Worm (Caenorhabditis elegans) whole organism, L2 larva: ENCODE data around the gene C08F1.6.
"Not testable (repeated sequence)": the region's sequence is repeated elsewhere in the genome, so short reads cannot be mapped to it uniquely, and the experiment has no call there.

ENCODE experiments used
- F13H6.1 ChIP-seq: sonication (generic microtip); optimal IDR thresholded peaks from 2 replicates; lab custom pipeline; 2016; ENCODE audit warnings: missing genetic modification characterization, missing compliant biosample characterization
- ZK546.5 ChIP-seq: sonication (generic microtip); optimal IDR thresholded peaks from 2 replicates; lab custom pipeline; 2017; ENCODE audit warnings: missing biosample characterization, missing genetic modification characterization
- alr-1 ChIP-seq: fragments of 150-350 bp; optimal IDR thresholded peaks from 2 replicates; lab custom pipeline; 2014; ENCODE audit warnings: missing biosample characterization, missing genetic modification characterization
- blmp-1 ChIP-seq: sonication (generic microtip); optimal IDR thresholded peaks from 2 replicates; lab custom pipeline; 2017; ENCODE audit warnings: missing genetic modification characterization, mild to moderate bottlenecking, missing compliant biosample characterization, antibody characterized with exemption, moderate library complexity; ENCODE audit not compliant: insufficient read depth
- ceh-82 ChIP-seq: fragments of 150-350 bp; optimal IDR thresholded peaks from 2 replicates; lab custom pipeline; 2014; ENCODE audit warnings: missing biosample characterization, missing genetic modification characterization
- dmd-4 ChIP-seq: sonication (generic microtip); optimal IDR thresholded peaks from 2 replicates; lab custom pipeline; 2017; ENCODE audit warnings: missing biosample characterization, missing genetic modification characterization
- elt-3 ChIP-seq: sonication (generic microtip); optimal IDR thresholded peaks from 2 replicates; lab custom pipeline; 2017; ENCODE audit warnings: missing biosample characterization, missing genetic modification characterization
- fos-1 ChIP-seq: fragments of 150-350 bp; optimal IDR thresholded peaks from 2 replicates; lab custom pipeline; 2014; ENCODE audit warnings: missing biosample characterization, missing genetic modification characterization
- gmeb-1 ChIP-seq: fragments of 150-350 bp; optimal IDR thresholded peaks from 2 replicates; lab custom pipeline; 2014; ENCODE audit warnings: missing biosample characterization, missing genetic modification characterization
- lsy-2 ChIP-seq, 2 experiments: fragments of 150-350 bp in 1 of 2; sonication (generic microtip) in 1 of 2; optimal IDR thresholded peaks; 2 replicates each; lab custom pipeline; 2014 to 2017; ENCODE audit warnings: missing biosample characterization in 2 of 2, missing genetic modification characterization in 2 of 2
- mab-5 ChIP-seq: fragments of 150-350 bp; optimal IDR thresholded peaks from 2 replicates; lab custom pipeline; 2014; ENCODE audit warnings: missing biosample characterization, missing genetic modification characterization
- mbf-1 ChIP-seq: sonication (generic microtip); optimal IDR thresholded peaks from 2 replicates; lab custom pipeline; 2017; ENCODE audit warnings: missing biosample characterization, missing genetic modification characterization
- mdl-1 ChIP-seq, 2 experiments: fragments of 150-350 bp in 1 of 2; sonication (generic microtip) in 1 of 2; optimal IDR thresholded peaks; 2 replicates each; lab custom pipeline; 2017; ENCODE audit warnings: missing biosample characterization in 2 of 2, missing genetic modification characterization in 2 of 2
- nhr-10 ChIP-seq: sonication (generic microtip); optimal IDR thresholded peaks from 2 replicates; lab custom pipeline; 2017; ENCODE audit warnings: missing biosample characterization, missing genetic modification characterization
- nhr-129 ChIP-seq: fragments of 150-350 bp; optimal IDR thresholded peaks from 2 replicates; lab custom pipeline; 2014; ENCODE audit warnings: missing biosample characterization, missing genetic modification characterization
- nhr-21 ChIP-seq: fragments of 150-350 bp; optimal IDR thresholded peaks from 2 replicates; lab custom pipeline; 2014; ENCODE audit warnings: missing biosample characterization, missing genetic modification characterization
- nhr-23 ChIP-seq: fragments of 150-350 bp; optimal IDR thresholded peaks from 2 replicates; lab custom pipeline; 2014; ENCODE audit warnings: missing biosample characterization, missing genetic modification reagents, missing genetic modification characterization
- nhr-25 ChIP-seq: fragments of 150-350 bp; sonication (generic microtip); optimal IDR thresholded peaks from 3 replicates; lab custom pipeline; 2014; ENCODE audit warnings: missing biosample characterization, missing genetic modification characterization
- peb-1 ChIP-seq: fragments of 150-350 bp; optimal IDR thresholded peaks from 2 replicates; lab custom pipeline; 2014; ENCODE audit warnings: missing biosample characterization, missing genetic modification characterization
- sem-4 ChIP-seq: fragments of 150-350 bp; optimal IDR thresholded peaks from 2 replicates; lab custom pipeline; 2014; ENCODE audit warnings: missing biosample characterization, missing genetic modification reagents, missing genetic modification characterization
- sma-3 ChIP-seq: sonication (generic microtip); optimal IDR thresholded peaks from 2 replicates; lab custom pipeline; 2016; ENCODE audit warnings: missing genetic modification reagents, missing genetic modification characterization, missing compliant biosample characterization
- snpc-4 ChIP-seq: fragments of 150-350 bp; optimal IDR thresholded peaks from 2 replicates; lab custom pipeline; 2014; ENCODE audit warnings: missing biosample characterization, missing genetic modification characterization
- unc-55 ChIP-seq: fragments of 150-350 bp; sonication (generic microtip); optimal IDR thresholded peaks from 3 replicates; lab custom pipeline; 2014; ENCODE audit warnings: missing biosample characterization, missing genetic modification reagents, missing genetic modification characterization
- unc-62 ChIP-seq: fragments of 150-350 bp; optimal IDR thresholded peaks from 2 replicates; lab custom pipeline; 2014; ENCODE audit warnings: missing biosample characterization, missing genetic modification reagents, missing genetic modification characterization
- zag-1 ChIP-seq: fragments of 150-350 bp; optimal IDR thresholded peaks from 2 replicates; lab custom pipeline; 2014; ENCODE audit warnings: missing biosample characterization, missing genetic modification characterization
- ztf-1 ChIP-seq: fragments of 200-800 bp; sonication (Bioruptor generic); conservative IDR thresholded peaks from 2 replicates; pipeline ENCODE4 v1.3.6; 2022; ENCODE audit warnings: missing genetic modification characterization, missing compliant biosample characterization
- ztf-11 ChIP-seq: sonication (generic microtip); optimal IDR thresholded peaks from 2 replicates; lab custom pipeline; 2017; ENCODE audit warnings: missing biosample characterization, missing genetic modification characterization
- ztf-4 ChIP-seq: fragments of 150-350 bp; optimal IDR thresholded peaks from 2 replicates; lab custom pipeline; 2014; ENCODE audit warnings: missing biosample characterization, missing genetic modification characterization

C08F1.6 gene

ce11 chrII:1786209-1786608 lies 1.8 kb downstream of the C08F1.6 start, which contains the start of gene C08F1.10:
Gene C08F1.10, minus strand, starts transcription at chrII:1786309.
- TF ChIP-seq mdl-1 (tag; optimal IDR thresholded peaks at IDR 0.05; lab: Kevin White, UChicago), result no peak
- no peak for TF ChIP-seq dmd-4 (tag; lab: Kevin White, UChicago)
- TF ChIP-seq F13H6.1, result no peak

- TF ChIP-seq lsy-2 (tag; optimal IDR thresholded peaks at IDR 0.05; lab: Kevin White, UChicago), result no peak
- TF ChIP-seq alr-1, result no peak
- TF ChIP-seq ztf-1 (GFP tag; lab: Robert Waterston, UW), result no peak
- no peak for TF ChIP-seq unc-55
- TF ChIP-seq mbf-1 (tag; lab: Kevin White, UChicago), result no peak
- TF ChIP-seq mdl-1 (tag; optimal IDR thresholded peaks at IDR 0.05; lab: Kevin White, UChicago), result no peak
- TF ChIP-seq nhr-21 (tag; lab: Kevin White, UChicago), result no peak
Observed at ce11 chrII:1784799-1785198, 3.2 kb downstream of the C08F1.6 start, which contains the start of gene C08F1.11. Gene C08F1.11, minus strand, starts transcription at chrII:1784899.

ce11 chrII:1782474-1782873 lies 5.5 kb downstream of the C08F1.6 start, which contains the start of gene math-4:
Gene math-4, minus strand, starts transcription at chrII:1782574.
- TF ChIP-seq snpc-4 (tag; lab: Kevin White, UChicago) (no peak), dmd-4 (tag; lab: Kevin White, UChicago) (no peak), sem-4 (tag; lab: Kevin White, UChicago) (no peak), ztf-1 (GFP tag; lab: Robert Waterston, UW) (no peak), nhr-23 (tag; lab: Kevin White, UChicago) (no peak), peb-1 (tag; lab: Kevin White, UChicago) (no peak), nhr-25 (tag; lab: Kevin White, UChicago) (no peak), ztf-4 (tag; lab: Kevin White, UChicago) (no peak), unc-55 (no peak), sma-3 (GFP tag; lab: Kevin White, UChicago) (no peak)

- not testable (repeated sequence) for TF ChIP-seq ztf-4, ztf-11, ceh-82 (tag; lab: Kevin White, UChicago)
Observed at ce11 chrII:1775234-1775633, 12.8 kb downstream of the C08F1.6 start, which contains the start of gene F36H5.14. Gene F36H5.14, plus strand, starts transcription at chrII:1775534.

- TF ChIP-seq mab-5 (tag; lab: Kevin White, UChicago) (no peak), nhr-21 (tag; lab: Kevin White, UChicago) (no peak), gmeb-1 (tag; lab: Kevin White, UChicago) (no peak), F13H6.1 (no peak), ztf-4 (tag; lab: Kevin White, UChicago) (no peak), nhr-10 (no peak), dmd-4 (tag; lab: Kevin White, UChicago) (no peak), zag-1 (tag; lab: Kevin White, UChicago) (no peak), alr-1 (no peak)
Observed at ce11 chrII:1771785-1772184, 16.2 kb downstream of the C08F1.6 start, which contains the start of gene math-3. Gene math-3, plus strand, starts transcription at chrII:1772085.

- TF ChIP-seq sem-4 (tag; lab: Kevin White, UChicago); lsy-2 (tag; optimal IDR thresholded peaks at IDR 0.05; lab: Kevin White, UChicago); ZK546.5 (tag; lab: Kevin White, UChicago): not testable (repeated sequence)
- TF ChIP-seq, all 48 proteins: peak for 0; not testable (repeated sequence) for 48
Observed at ce11 chrII:1771347-1771746, 16.6 kb downstream of the C08F1.6 start, which contains the start of gene math-26. Gene math-26, plus strand, starts transcription at chrII:1771647.

- TF ChIP-seq fos-1 (tag; lab: Kevin White, UChicago), result peak; percentile 34
Observed at ce11 chrII:1767458-1767857, 20.5 kb downstream of the C08F1.6 start.

ce11 chrII:1766715-1767114 lies 21.3 kb downstream of the C08F1.6 start:
- TF ChIP-seq snpc-4 (tag; lab: Kevin White, UChicago), result no peak
- no peak for TF ChIP-seq nhr-129 (tag; lab: Kevin White, UChicago)
- no peak for TF ChIP-seq ztf-4 (tag; lab: Kevin White, UChicago)
- TF ChIP-seq sem-4 (tag; lab: Kevin White, UChicago), result no peak
- no peak for TF ChIP-seq unc-55
- TF ChIP-seq blmp-1, result no peak
- TF ChIP-seq ceh-82 (tag; lab: Kevin White, UChicago), result no peak
- no peak for TF ChIP-seq unc-62 (GFP tag; lab: Kevin White, UChicago)
- TF ChIP-seq elt-3 (tag; lab: Kevin White, UChicago), result no peak
- no peak for TF ChIP-seq gmeb-1 (tag; lab: Kevin White, UChicago)
- TF ChIP-seq F13H6.1, result no peak
